Worm (Caenorhabditis elegans): ENCODE measurements around the gene R148.8.

R148.8 gene

DNA sequence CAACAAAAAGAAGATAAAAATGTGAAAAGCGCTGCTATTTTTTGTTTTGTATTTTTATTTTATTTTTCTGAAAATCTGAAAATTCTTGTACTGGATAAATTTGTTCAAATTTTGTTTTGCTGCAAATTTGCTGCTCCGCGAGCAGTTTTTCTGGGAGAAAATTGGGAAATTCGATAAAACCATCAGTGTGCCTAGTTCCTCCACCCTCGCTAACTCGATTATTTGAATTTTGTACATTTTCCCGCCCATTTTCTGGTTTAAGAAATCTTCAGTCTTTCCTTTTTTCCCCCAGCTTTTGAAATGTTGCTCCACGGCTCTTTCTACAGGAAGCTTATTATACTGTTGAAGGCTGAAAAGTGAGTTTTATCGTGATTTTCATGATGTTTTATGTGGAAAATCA, at the start of gene R148.8:
R148.8 (plus strand) TSS at position 301 of the 400 bp plus-strand sequence.
- TF ChIP-seq ztf-23 (GFP tag; IDR thresholded peaks at IDR 0.05) (no peak), tab-1 (GFP tag; IDR thresholded peaks at IDR 0.05) (no peak), ztf-29 (GFP tag; IDR thresholded peaks at IDR 0.05) (no peak), ref-1 (GFP tag; conservative IDR thresholded peaks at IDR 0.05) (no peak), cog-1 (tag; optimal IDR thresholded peaks at IDR 0.05) (no peak), med-1 (GFP tag; optimal IDR thresholded peaks at IDR 0.05; ENCODE audit: insufficient read depth) (no peak), flt-1 (GFP tag; IDR thresholded peaks at IDR 0.05) (no peak), T22C8.4 (GFP tag; IDR thresholded peaks at IDR 0.05) (no peak), klf-2 (GFP tag; conservative IDR thresholded peaks at IDR 0.05) (no peak)

DNA sequence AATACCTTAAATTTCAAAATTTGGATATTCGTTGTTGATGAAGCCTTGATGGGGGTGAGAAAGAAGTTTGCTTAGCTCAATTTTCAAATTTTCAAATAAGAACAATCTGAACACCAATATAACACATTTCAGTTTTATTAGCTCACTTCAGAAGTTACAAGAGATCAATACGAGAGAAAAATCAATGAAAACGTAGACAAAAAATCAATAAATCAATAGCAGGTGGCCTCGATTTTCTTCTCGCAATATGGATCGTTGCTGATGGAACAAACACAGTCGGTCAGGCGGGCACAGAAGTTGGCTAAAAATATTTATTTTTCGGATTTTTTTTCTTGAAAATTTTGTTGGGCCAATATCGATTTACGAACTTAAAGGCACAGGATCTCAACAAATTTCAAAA, 49.2 kb upstream of the R148.8 start:
- no peak for TF ChIP-seq cog-1 (tag; optimal IDR thresholded peaks at IDR 0.05)
- no peak for TF ChIP-seq ztf-23 (GFP tag; IDR thresholded peaks at IDR 0.05)
- no peak for TF ChIP-seq ztf-29 (GFP tag; IDR thresholded peaks at IDR 0.05)
- no peak for TF ChIP-seq klf-2 (GFP tag; conservative IDR thresholded peaks at IDR 0.05)
- TF ChIP-seq med-1 (GFP tag; optimal IDR thresholded peaks at IDR 0.05; ENCODE audit: insufficient read depth) = no peak
- no peak for TF ChIP-seq ref-1 (GFP tag; conservative IDR thresholded peaks at IDR 0.05)
- TF ChIP-seq T22C8.4 (GFP tag; IDR thresholded peaks at IDR 0.05) = no peak
- no peak for TF ChIP-seq tab-1 (GFP tag; IDR thresholded peaks at IDR 0.05)
- TF ChIP-seq flt-1 (GFP tag; IDR thresholded peaks at IDR 0.05) = no peak

- TF ChIP-seq flt-1 (GFP tag; IDR thresholded peaks at IDR 0.05) (no peak), ztf-23 (GFP tag; IDR thresholded peaks at IDR 0.05) (no peak)
Observed at ce11 chrIII:3143657-3144056, 47.6 kb upstream of the R148.8 start, which contains the start of gene C44B11.4. TSS of gene C44B11.4 (minus strand) at chrIII:3143757.

ce11 chrIII:3152848-3153247, 38.4 kb upstream of the R148.8 start, which contains the start of gene C44B11.6:
TSS of gene C44B11.6 (plus strand) at chrIII:3153148.
- no peak for TF ChIP-seq flt-1 (GFP tag; IDR thresholded peaks at IDR 0.05)
- no peak for TF ChIP-seq tab-1 (GFP tag; IDR thresholded peaks at IDR 0.05)
- no peak for TF ChIP-seq med-1 (GFP tag; optimal IDR thresholded peaks at IDR 0.05; ENCODE audit: insufficient read depth)
- TF ChIP-seq T22C8.4 (GFP tag; IDR thresholded peaks at IDR 0.05) = no peak
- TF ChIP-seq ztf-29 (GFP tag; IDR thresholded peaks at IDR 0.05) = no peak
- no peak for TF ChIP-seq cog-1 (tag; optimal IDR thresholded peaks at IDR 0.05)
- no peak for TF ChIP-seq klf-2 (GFP tag; conservative IDR thresholded peaks at IDR 0.05)
- TF ChIP-seq ref-1 (GFP tag; conservative IDR thresholded peaks at IDR 0.05) = no peak
- no peak for TF ChIP-seq ztf-23 (GFP tag; IDR thresholded peaks at IDR 0.05)

- no peak for TF ChIP-seq tab-1 (GFP tag; IDR thresholded peaks at IDR 0.05)
- TF ChIP-seq T22C8.4 (GFP tag; IDR thresholded peaks at IDR 0.05) = no peak
- TF ChIP-seq flt-1 (GFP tag; IDR thresholded peaks at IDR 0.05) = no peak
- TF ChIP-seq ref-1 (GFP tag; conservative IDR thresholded peaks at IDR 0.05) = no peak
- no peak for TF ChIP-seq cog-1 (tag; optimal IDR thresholded peaks at IDR 0.05)
- TF ChIP-seq ztf-29 (GFP tag; IDR thresholded peaks at IDR 0.05) = no peak
- no peak for TF ChIP-seq ztf-23 (GFP tag; IDR thresholded peaks at IDR 0.05)
- no peak for TF ChIP-seq klf-2 (GFP tag; conservative IDR thresholded peaks at IDR 0.05)
- no peak for TF ChIP-seq med-1 (GFP tag; optimal IDR thresholded peaks at IDR 0.05; ENCODE audit: insufficient read depth)
Observed at ce11 chrIII:3154968-3155367, 36.3 kb upstream of the R148.8 start, which contains the start of gene C44B11.1. TSS of gene C44B11.1 (plus strand) at chrIII:3155268.

ce11 chrIII:3160490-3160889, 30.8 kb upstream of the R148.8 start:
- TF ChIP-seq ref-1 (GFP tag; conservative IDR thresholded peaks at IDR 0.05) (no peak), T22C8.4 (GFP tag; IDR thresholded peaks at IDR 0.05) (no peak)

ce11 chrIII:3161600-3161999, 29.7 kb upstream of the R148.8 start:
- TF ChIP-seq med-1 (GFP tag; optimal IDR thresholded peaks at IDR 0.05; ENCODE audit: insufficient read depth) = no peak
- TF ChIP-seq ref-1 (GFP tag; conservative IDR thresholded peaks at IDR 0.05) = no peak
- TF ChIP-seq T22C8.4 (GFP tag; IDR thresholded peaks at IDR 0.05) = no peak
- TF ChIP-seq ztf-29 (GFP tag; IDR thresholded peaks at IDR 0.05) = no peak
- TF ChIP-seq tab-1 (GFP tag; IDR thresholded peaks at IDR 0.05) = no peak
- TF ChIP-seq flt-1 (GFP tag; IDR thresholded peaks at IDR 0.05) = no peak
- TF ChIP-seq ztf-23 (GFP tag; IDR thresholded peaks at IDR 0.05) = no peak
- no peak for TF ChIP-seq cog-1 (tag; optimal IDR thresholded peaks at IDR 0.05)
- TF ChIP-seq klf-2 (GFP tag; conservative IDR thresholded peaks at IDR 0.05) = no peak

ce11 chrIII:3163448-3163847, 27.8 kb upstream of the R148.8 start:
- TF ChIP-seq klf-2 (GFP tag; conservative IDR thresholded peaks at IDR 0.05) = no peak
- no peak for TF ChIP-seq ztf-23 (GFP tag; IDR thresholded peaks at IDR 0.05)
- no peak for TF ChIP-seq cog-1 (tag; optimal IDR thresholded peaks at IDR 0.05)
- no peak for TF ChIP-seq flt-1 (GFP tag; IDR thresholded peaks at IDR 0.05)
- TF ChIP-seq ztf-29 (GFP tag; IDR thresholded peaks at IDR 0.05) = no peak
- no peak for TF ChIP-seq tab-1 (GFP tag; IDR thresholded peaks at IDR 0.05)
- TF ChIP-seq med-1 (GFP tag; optimal IDR thresholded peaks at IDR 0.05; ENCODE audit: insufficient read depth) = no peak
- no peak for TF ChIP-seq T22C8.4 (GFP tag; IDR thresholded peaks at IDR 0.05)
- TF ChIP-seq ref-1 (GFP tag; conservative IDR thresholded peaks at IDR 0.05) = no peak

ce11 chrIII:3165309-3165708, 26.0 kb upstream of the R148.8 start, which contains the start of gene R148.5:
TSS of gene R148.5 (plus strand) at chrIII:3165639.
- TF ChIP-seq T22C8.4 (GFP tag; IDR thresholded peaks at IDR 0.05) (no peak), ztf-23 (GFP tag; IDR thresholded peaks at IDR 0.05) (no peak), flt-1 (GFP tag; IDR thresholded peaks at IDR 0.05) (no peak), ztf-29 (GFP tag; IDR thresholded peaks at IDR 0.05) (no peak), tab-1 (GFP tag; IDR thresholded peaks at IDR 0.05) (no peak)

ce11 chrIII:3169279-3169678, 22.0 kb upstream of the R148.8 start:
- TF ChIP-seq med-1 (GFP tag; optimal IDR thresholded peaks at IDR 0.05; ENCODE audit: insufficient read depth) (no peak), flt-1 (GFP tag; IDR thresholded peaks at IDR 0.05) (no peak), ref-1 (GFP tag; conservative IDR thresholded peaks at IDR 0.05) (no peak), ztf-29 (GFP tag; IDR thresholded peaks at IDR 0.05) (no peak), T22C8.4 (GFP tag; IDR thresholded peaks at IDR 0.05) (no peak), klf-2 (GFP tag; conservative IDR thresholded peaks at IDR 0.05) (no peak), ztf-23 (GFP tag; IDR thresholded peaks at IDR 0.05) (no peak), tab-1 (GFP tag; IDR thresholded peaks at IDR 0.05) (no peak), cog-1 (tag; optimal IDR thresholded peaks at IDR 0.05) (no peak)

All from whole organism, midembryonic.